Worm (Caenorhabditis elegans) whole organism, L3 larva: ENCODE measurements around the gene K05D4.9.

ENCODE experiments used
- ama-1 ChIP-seq: fragments of 150-350 bp; optimal IDR thresholded peaks from 2 replicates; lab custom pipeline; 2018
- egl-27 ChIP-seq: sonication (generic microtip); optimal IDR thresholded peaks from 4 replicates; lab custom pipeline; 2017; ENCODE audit warnings: missing biosample characterization, missing genetic modification reagents, missing genetic modification characterization
- lin-39 ChIP-seq: fragments of 150-350 bp; optimal IDR thresholded peaks from 2 replicates; lab custom pipeline; 2018; ENCODE audit warnings: missing biosample characterization, missing genetic modification reagents, missing genetic modification characterization
- nhr-67 ChIP-seq: fragments of 150-350 bp; optimal IDR thresholded peaks from 2 replicates; lab custom pipeline; 2014; ENCODE audit warnings: missing biosample characterization, missing genetic modification characterization
- nhr-77 ChIP-seq: fragments of 150-350 bp; optimal IDR thresholded peaks from 2 replicates; lab custom pipeline; 2014; ENCODE audit warnings: missing biosample characterization, missing genetic modification characterization
- skn-1 ChIP-seq: fragments of 150-350 bp; optimal IDR thresholded peaks from 2 replicates; lab custom pipeline; 2014; ENCODE audit warnings: missing biosample characterization, missing genetic modification characterization
- snpc-4 ChIP-seq: fragments of 150-350 bp; optimal IDR thresholded peaks from 2 replicates; lab custom pipeline; 2014; ENCODE audit warnings: missing biosample characterization, missing genetic modification characterization
- unc-62 ChIP-seq: fragments of 150-350 bp; sonication (generic microtip); optimal IDR thresholded peaks from 4 replicates; lab custom pipeline; 2014; ENCODE audit warnings: missing biosample characterization, missing genetic modification reagents, missing genetic modification characterization
- zag-1 ChIP-seq: fragments of 150-350 bp; optimal IDR thresholded peaks from 2 replicates; lab custom pipeline; 2014; ENCODE audit warnings: missing biosample characterization, missing genetic modification characterization

ce11 chrV:16195379-16195778, 23.8 kb upstream of the K05D4.9 start, which contains the start of gene rabr-3:
- TF ChIP-seq lin-39 (tag; lab: Kevin White, UChicago) = no peak
- no peak for TF ChIP-seq snpc-4 (tag; lab: Kevin White, UChicago)
- no peak for TF ChIP-seq egl-27 (tag; lab: Kevin White, UChicago)
- TF ChIP-seq zag-1 (tag; lab: Kevin White, UChicago) = no peak
- no peak for TF ChIP-seq nhr-67 (tag; lab: Kevin White, UChicago)
- TF ChIP-seq skn-1 (tag; lab: Kevin White, UChicago) = no peak
- no peak for TF ChIP-seq nhr-77 (tag; lab: Kevin White, UChicago)
- no peak for TF ChIP-seq unc-62 (GFP tag; lab: Kevin White, UChicago)
- no peak for TF ChIP-seq ama-1 (lab: Kevin White, UChicago)
